Worm (Caenorhabditis elegans) whole organism, L4/young adult: ENCODE data around the gene T19H12.6.

ENCODE experiments used
- W03F9.2 ChIP-seq: fragments of 150-350 bp; optimal IDR thresholded peaks from 2 replicates; lab custom pipeline; 2014; ENCODE audit warnings: missing biosample characterization, missing genetic modification characterization
- dao-5 ChIP-seq: sonication (generic microtip); optimal IDR thresholded peaks from 2 replicates; lab custom pipeline; 2016; ENCODE audit warnings: missing genotype, missing genetic modification characterization, moderate library complexity, missing compliant biosample characterization
- him-1 ChIP-seq: sonication (generic microtip); optimal IDR thresholded peaks from 2 replicates; lab custom pipeline; 2016; ENCODE audit warnings: missing genotype, missing genetic modification reagents, missing genetic modification characterization, missing compliant biosample characterization

The T19H12.6 gene

ce11 chrV:4895744-4896143 lies 18.3 kb upstream of the T19H12.6 start, which contains the start of gene ugt-9:
Gene ugt-9 (plus strand): TSS chrV:4896048.
- TF ChIP-seq dao-5 (tag; lab: Kevin White, UChicago), result no peak
- no peak for TF ChIP-seq him-1
- TF ChIP-seq W03F9.2 (tag; lab: Kevin White, UChicago), result no peak

- TF ChIP-seq W03F9.2 (tag; lab: Kevin White, UChicago), result no peak
- TF ChIP-seq him-1, result no peak
- no peak for TF ChIP-seq dao-5 (tag; lab: Kevin White, UChicago)
Measured at ce11 chrV:4894971-4895370, 17.5 kb upstream of the T19H12.6 start, which contains the start of gene ugt-11. Gene ugt-11 (minus strand): TSS chrV:4895071.

ce11 chrV:4891305-4891704 lies 13.8 kb upstream of the T19H12.6 start:
- no peak for TF ChIP-seq dao-5 (tag; lab: Kevin White, UChicago)
- no peak for TF ChIP-seq W03F9.2 (tag; lab: Kevin White, UChicago)
- TF ChIP-seq him-1, result no peak

ce11 chrV:4890781-4891180 lies 13.3 kb upstream of the T19H12.6 start:
- TF ChIP-seq dao-5 (tag; lab: Kevin White, UChicago), result no peak
- TF ChIP-seq W03F9.2 (tag; lab: Kevin White, UChicago), result no peak
- no peak for TF ChIP-seq him-1

- TF ChIP-seq him-1 (no peak), W03F9.2 (tag; lab: Kevin White, UChicago) (peak; percentile 2)
Measured at ce11 chrV:4889976-4890479, 12.5 kb upstream of the T19H12.6 start, which contains the start of gene T19H12.2. Gene T19H12.2 (plus strand): TSS chrV:4890429.

- TF ChIP-seq dao-5 (tag; lab: Kevin White, UChicago) (no peak), W03F9.2 (tag; lab: Kevin White, UChicago) (no peak), him-1 (no peak)
Measured at ce11 chrV:4889477-4889876, 12.0 kb upstream of the T19H12.6 start, which contains the start of gene ugt-12. Gene ugt-12 (minus strand): TSS chrV:4889629.

- TF ChIP-seq W03F9.2 (tag; lab: Kevin White, UChicago) (no peak), dao-5 (tag; lab: Kevin White, UChicago) (no peak), him-1 (no peak)
Measured at ce11 chrV:4885372-4885771, 7.9 kb upstream of the T19H12.6 start, which contains the start of gene T19H12.3. Gene T19H12.3 (plus strand): TSS chrV:4885672.

ce11 chrV:4884490-4884889 lies 7.0 kb upstream of the T19H12.6 start, which contains the start of gene T19H12.12:
Gene T19H12.12 (plus strand): TSS chrV:4884790.
- no peak for TF ChIP-seq him-1
- TF ChIP-seq dao-5 (tag; lab: Kevin White, UChicago), result no peak
- no peak for TF ChIP-seq W03F9.2 (tag; lab: Kevin White, UChicago)

- TF ChIP-seq W03F9.2 (tag; lab: Kevin White, UChicago), result no peak
- TF ChIP-seq him-1, result no peak
- no peak for TF ChIP-seq dao-5 (tag; lab: Kevin White, UChicago)
Measured at ce11 chrV:4881377-4881776, 3.9 kb upstream of the T19H12.6 start, which contains the start of gene str-32. Gene str-32 (minus strand): TSS chrV:4881477.

- no peak for TF ChIP-seq W03F9.2 (tag; lab: Kevin White, UChicago)
- TF ChIP-seq him-1, result no peak
- TF ChIP-seq dao-5 (tag; lab: Kevin White, UChicago), result no peak
Measured at ce11 chrV:4879251-4879650, 1.8 kb upstream of the T19H12.6 start, which contains the start of gene T19H12.15. Gene T19H12.15 (minus strand): TSS chrV:4879351.

ce11 chrV:4871992-4872391 lies 5.5 kb downstream of the T19H12.6 start, which contains the start of gene srd-33:
Gene srd-33 (plus strand): TSS chrV:4872292.
- TF ChIP-seq him-1, result no peak
- TF ChIP-seq dao-5 (tag; lab: Kevin White, UChicago), result no peak
- no peak for TF ChIP-seq W03F9.2 (tag; lab: Kevin White, UChicago)

ce11 chrV:4870627-4871026 lies 6.9 kb downstream of the T19H12.6 start:
- TF ChIP-seq dao-5 (tag; lab: Kevin White, UChicago), result no peak
- no peak for TF ChIP-seq W03F9.2 (tag; lab: Kevin White, UChicago)
- TF ChIP-seq him-1, result no peak

- no peak for TF ChIP-seq dao-5 (tag; lab: Kevin White, UChicago)
- TF ChIP-seq him-1, result no peak
- TF ChIP-seq W03F9.2 (tag; lab: Kevin White, UChicago), result no peak
Measured at ce11 chrV:4868698-4869097, 8.8 kb downstream of the T19H12.6 start.

- TF ChIP-seq dao-5 (tag; lab: Kevin White, UChicago) (no peak), him-1 (no peak), W03F9.2 (tag; lab: Kevin White, UChicago) (no peak)
Measured at ce11 chrV:4867535-4867934, 10.0 kb downstream of the T19H12.6 start.

ce11 chrV:4865364-4865763 lies 12.1 kb downstream of the T19H12.6 start, which contains the start of gene srd-32:
Gene srd-32 (plus strand): TSS chrV:4865664.
- TF ChIP-seq him-1, result no peak
- no peak for TF ChIP-seq W03F9.2 (tag; lab: Kevin White, UChicago)
- TF ChIP-seq dao-5 (tag; lab: Kevin White, UChicago), result no peak
